Fruit fly (Drosophila melanogaster) whole organism, embryonic: ENCODE data around the gene CanB.

Source experiments
- CG10147 ChIP-seq: fragments of 200-800 bp; sonication (Bioruptor generic); optimal IDR thresholded peaks from 2 replicates; lab custom pipeline; 2019; ENCODE audit warnings: missing biosample characterization, mild to moderate bottlenecking, missing genetic modification characterization, moderate library complexity
- CG17328 ChIP-seq: fragments of 200-800 bp; sonication (Bioruptor generic); IDR thresholded peaks from 2 replicates; pipeline ENCODE4 v1.3.6; 2022; ENCODE audit warnings: missing biosample characterization, missing genetic modification characterization
- CG8478 ChIP-seq: fragments of >200 bp; optimal IDR thresholded peaks from 2 replicates; lab custom pipeline; 2018
- Dip2 ChIP-seq: fragments of 200-800 bp; sonication (Bioruptor generic); IDR thresholded peaks from 2 replicates; pipeline ENCODE4 v1.3.6; 2022; ENCODE audit warnings: missing biosample characterization, missing genetic modification characterization
- Hsf ChIP-seq: fragments of 200-800 bp; sonication (Bioruptor generic); optimal IDR thresholded peaks from 3 replicates; lab custom pipeline; 2016; ENCODE audit warnings: missing biosample characterization, missing genetic modification characterization
- Mad ChIP-seq: fragments of 200-800 bp; sonication (Bioruptor generic); optimal IDR thresholded peaks from 2 replicates; lab custom pipeline; 2016; ENCODE audit warnings: missing biosample characterization, missing genetic modification characterization
- Oli ChIP-seq: fragments of 200-800 bp; sonication (Bioruptor generic); optimal IDR thresholded peaks from 2 replicates; lab custom pipeline; 2018; ENCODE audit warnings: missing biosample characterization, mild to moderate bottlenecking, missing genetic modification characterization, moderate library complexity
- nerfin-1 ChIP-seq: fragments of 200-800 bp; sonication (Bioruptor generic); optimal IDR thresholded peaks from 3 replicates; lab custom pipeline; 2019; ENCODE audit warnings: missing biosample characterization, mild to moderate bottlenecking, missing genetic modification characterization, moderate library complexity
- pzg ChIP-seq: fragments of 200-800 bp; sonication (Bioruptor generic); optimal IDR thresholded peaks from 3 replicates; lab custom pipeline; 2018; ENCODE audit warnings: missing biosample characterization, mild to moderate bottlenecking, missing genetic modification characterization, moderate library complexity
- zfh1 ChIP-seq: fragments of 200-800 bp; sonication (Bioruptor generic); IDR thresholded peaks from 3 replicates; pipeline ENCODE4 v1.3.6; 2022; ENCODE audit warnings: missing biosample characterization, missing genetic modification characterization

DNA sequence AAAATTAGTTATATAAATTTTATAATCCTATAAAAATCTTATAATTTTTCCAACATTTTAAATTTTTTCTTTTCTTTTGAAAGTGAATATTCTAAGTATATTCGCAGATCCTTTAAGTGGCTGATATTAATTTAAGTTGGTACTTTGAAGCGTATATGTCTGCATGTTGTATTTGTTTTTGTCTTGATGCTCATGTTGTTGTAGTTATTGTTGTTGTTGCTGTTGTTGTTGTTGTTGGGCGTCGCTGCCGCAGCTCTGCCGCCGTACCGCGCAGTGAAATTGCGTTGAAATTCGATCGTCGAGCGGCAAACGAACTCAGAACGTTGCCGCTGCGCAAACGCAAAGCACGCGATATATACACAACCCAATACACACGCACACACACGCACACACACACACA lies 36.5 kb upstream of the CanB start, which contains the start of gene CG42749:
- TF ChIP-seq CG10147 (GFP tag; lab: Kevin White, UChicago) (no peak), Oli (tag; lab: Kevin White, UChicago) (no peak), Dip2 (GFP tag; lab: Robert Waterston, UW) (no peak), Mad (GFP tag; lab: Kevin White, UChicago) (no peak), CG8478 (no peak), Hsf (no peak), CG17328 (GFP tag; lab: Robert Waterston, UW) (no peak), zfh1 (GFP tag; lab: Robert Waterston, UW) (no peak), pzg (GFP tag; lab: Kevin White, UChicago) (no peak), nerfin-1 (tag; lab: Kevin White, UChicago) (no peak)
